Fruit fly (Drosophila melanogaster): ENCODE data around the gene CG7271.

The CG7271 gene

DNA sequence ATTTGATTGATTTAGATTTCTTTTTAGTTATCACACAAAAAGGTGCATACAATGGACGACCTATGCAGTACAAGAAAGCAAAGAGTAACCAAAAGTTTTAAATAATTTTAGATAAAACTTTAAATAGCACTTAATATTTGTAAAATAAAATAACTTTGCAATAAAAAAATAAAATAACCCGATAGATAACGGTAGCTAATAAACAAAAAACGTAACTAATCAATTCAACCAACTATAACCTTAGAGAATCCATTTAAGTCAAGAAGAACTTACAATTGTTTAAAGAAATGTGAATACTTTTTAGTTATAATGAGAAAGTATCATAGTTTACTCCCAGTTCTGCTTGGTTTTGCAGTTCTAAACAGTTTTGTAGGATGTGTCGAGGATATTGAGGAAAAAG, 20.8 kb downstream of the CG7271 start, which contains the start of gene CG32201:
TSS of gene CG32201 (plus strand) at position 301 of the 400 bp plus-strand sequence.
- TF ChIP-seq CG7045 (GFP tag; optimal IDR thresholded peaks at IDR 0.05), result no peak
- TF ChIP-seq CG14711 (tag; optimal IDR thresholded peaks at IDR 0.05), result no peak
- TF ChIP-seq Clk (GFP tag; optimal IDR thresholded peaks at IDR 0.05), result no peak
- TF ChIP-seq Crg-1 (GFP tag; optimal IDR thresholded peaks at IDR 0.05), result no peak
- TF ChIP-seq CG11617 (GFP tag; optimal IDR thresholded peaks at IDR 0.05), result no peak
- no peak for TF ChIP-seq CG7101 (tag; optimal IDR thresholded peaks at IDR 0.05)
- no peak for TF ChIP-seq Mnt (GFP tag; optimal IDR thresholded peaks at IDR 0.05)
- no peak for TF ChIP-seq Hr96 (GFP tag; optimal IDR thresholded peaks at IDR 0.05)
- no peak for TF ChIP-seq ovo (GFP tag; optimal IDR thresholded peaks at IDR 0.05)
- TF ChIP-seq CG5204 (GFP tag; optimal IDR thresholded peaks at IDR 0.05), result no peak
- TF ChIP-seq bab1 (GFP tag; optimal IDR thresholded peaks at IDR 0.05), result no peak

DNA sequence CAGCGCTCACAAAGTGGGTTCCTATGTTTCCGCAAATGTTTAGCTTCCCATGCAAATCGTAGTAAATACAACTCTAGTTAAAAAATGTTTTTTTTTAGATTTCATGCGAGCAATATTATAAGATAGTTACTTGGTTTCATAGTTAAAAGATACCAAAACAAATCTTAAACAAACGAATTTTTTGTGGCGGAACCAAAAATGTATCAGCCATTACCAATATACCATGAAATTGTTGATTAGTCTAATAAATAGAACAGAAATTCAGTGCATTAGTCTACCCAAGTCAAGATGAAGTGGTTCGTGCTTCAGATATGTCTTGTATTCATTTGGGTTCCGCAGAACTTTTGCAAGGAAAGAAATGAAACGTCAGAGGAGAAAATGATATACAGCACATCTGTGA, 23.0 kb downstream of the CG7271 start, which contains the start of gene CG32199:
TSS of gene CG32199 (plus strand) at position 301 of the 400 bp plus-strand sequence.
- TF ChIP-seq toe (GFP tag; optimal IDR thresholded peaks at IDR 0.05) (no peak), cnc (optimal IDR thresholded peaks at IDR 0.05) (no peak), kay (GFP tag; ENCODE audit: borderline replicate concordance) (no peak), bab1 (GFP tag; optimal IDR thresholded peaks at IDR 0.05) (no peak), tj (GFP tag; optimal IDR thresholded peaks at IDR 0.05) (no peak), CG7101 (tag; optimal IDR thresholded peaks at IDR 0.05) (no peak), CG1620 (GFP tag; optimal IDR thresholded peaks at IDR 0.05) (no peak), Mnt (GFP tag; optimal IDR thresholded peaks at IDR 0.05) (no peak), CG5204 (GFP tag; optimal IDR thresholded peaks at IDR 0.05) (no peak), Crg-1 (GFP tag; optimal IDR thresholded peaks at IDR 0.05) (no peak), cic (GFP tag; optimal IDR thresholded peaks at IDR 0.05) (no peak), ovo (GFP tag; optimal IDR thresholded peaks at IDR 0.05) (no peak), Clk (GFP tag; optimal IDR thresholded peaks at IDR 0.05) (no peak)

DNA sequence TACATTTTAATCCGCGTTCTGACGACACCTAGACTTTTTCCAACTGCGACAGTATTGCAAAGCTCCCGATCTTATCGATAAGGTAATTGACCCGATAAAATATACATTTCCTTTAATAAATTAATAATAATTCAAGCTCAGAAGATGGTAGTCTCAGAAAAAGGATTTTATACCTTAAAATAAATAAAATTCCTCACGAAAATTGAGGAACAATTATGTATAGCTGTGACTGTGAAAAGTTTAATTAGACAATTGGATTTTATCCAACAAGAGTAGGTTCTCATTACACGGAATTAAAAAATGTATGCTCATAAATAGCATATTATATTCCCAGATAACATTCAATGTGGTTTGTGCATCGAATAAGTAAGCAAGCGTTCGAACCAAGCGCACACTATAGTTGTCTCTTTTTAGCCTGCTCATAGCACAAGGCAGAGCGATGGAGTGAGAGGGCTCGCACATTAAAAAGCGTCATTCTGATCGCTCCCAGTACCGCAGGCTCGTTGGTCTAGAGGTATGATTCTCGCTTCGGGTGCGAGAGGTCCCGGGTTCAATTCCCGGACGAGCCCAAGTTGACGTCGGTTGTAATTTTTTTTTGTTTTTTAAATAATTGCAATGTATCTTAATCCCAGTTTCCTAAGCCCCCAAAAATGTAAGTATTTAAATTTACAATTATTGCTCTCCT, 29.5 kb downstream of the CG7271 start, which contains the start of the genes CG13380 and CG4174:
TSS of gene CG13380 (minus strand) at position 51 of the 685 bp plus-strand sequence.
TSS of gene CG4174 (minus strand) at position 51 of the 685 bp plus-strand sequence.
- TF ChIP-seq CG7045 (GFP tag; optimal IDR thresholded peaks at IDR 0.05) (no peak), CG12768 (GFP tag; optimal IDR thresholded peaks at IDR 0.05) (no peak), CG14711 (tag; optimal IDR thresholded peaks at IDR 0.05) (no peak), pad (GFP tag; optimal IDR thresholded peaks at IDR 0.05) (peak; percentile 11), CG7101 (tag; optimal IDR thresholded peaks at IDR 0.05) (no peak), ovo (GFP tag; optimal IDR thresholded peaks at IDR 0.05) (no peak), bab1 (GFP tag; optimal IDR thresholded peaks at IDR 0.05) (peak; percentile 47), cic (GFP tag; optimal IDR thresholded peaks at IDR 0.05) (no peak), CG33017 (tag; optimal IDR thresholded peaks at IDR 0.05) (no peak), kay (GFP tag; ENCODE audit: borderline replicate concordance) (no peak)

DNA sequence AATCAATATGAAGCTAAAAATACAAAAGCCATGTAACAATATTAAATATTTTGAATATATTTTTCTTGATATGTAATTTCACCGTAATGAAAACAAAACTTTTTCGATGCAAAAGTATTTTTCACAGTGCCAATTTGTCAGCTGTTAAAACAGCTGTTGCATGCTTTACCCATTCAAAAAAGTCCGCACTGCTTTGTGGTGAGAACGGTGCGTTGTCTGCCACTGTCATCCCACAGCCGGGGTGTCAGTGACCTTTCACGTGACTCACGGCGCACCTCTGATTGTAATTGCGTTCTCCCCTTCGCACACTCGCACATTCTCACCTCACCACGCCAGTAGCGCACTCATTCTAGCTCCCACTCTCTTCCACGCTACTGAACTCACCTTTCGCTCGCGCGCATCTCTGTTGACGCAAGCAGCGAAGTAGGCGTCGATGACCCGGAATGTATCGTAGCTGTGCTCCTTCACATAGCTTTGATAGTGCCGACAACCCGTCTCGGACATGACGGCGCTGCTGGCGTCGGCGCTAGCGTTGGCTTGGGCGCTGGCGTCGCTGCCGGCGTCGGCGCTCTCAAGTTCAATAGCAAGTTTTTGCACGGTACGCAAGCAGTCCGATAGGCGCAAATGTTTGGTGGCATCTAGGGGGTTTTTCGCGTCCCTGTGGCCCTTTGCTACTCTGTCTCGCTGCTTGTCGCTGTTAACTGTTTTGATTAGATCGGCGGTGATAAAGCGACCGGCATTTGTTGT, 32.6 kb downstream of the CG7271 start:
- TF ChIP-seq pad (GFP tag; optimal IDR thresholded peaks at IDR 0.05) (peak; percentile 79), CG11617 (GFP tag; optimal IDR thresholded peaks at IDR 0.05) (no peak), CG5204 (GFP tag; optimal IDR thresholded peaks at IDR 0.05) (no peak), Mnt (GFP tag; optimal IDR thresholded peaks at IDR 0.05) (no peak), kay (GFP tag; ENCODE audit: borderline replicate concordance) (no peak), tj (GFP tag; optimal IDR thresholded peaks at IDR 0.05) (no peak), CG33017 (tag; optimal IDR thresholded peaks at IDR 0.05) (no peak), ovo (GFP tag; optimal IDR thresholded peaks at IDR 0.05) (no peak), CG1620 (GFP tag; optimal IDR thresholded peaks at IDR 0.05) (no peak), Crg-1 (GFP tag; optimal IDR thresholded peaks at IDR 0.05) (no peak), CG12768 (GFP tag; optimal IDR thresholded peaks at IDR 0.05) (no peak), toe (GFP tag; optimal IDR thresholded peaks at IDR 0.05) (no peak), CG14711 (tag; optimal IDR thresholded peaks at IDR 0.05) (no peak), cnc (optimal IDR thresholded peaks at IDR 0.05) (no peak), CG7045 (GFP tag; optimal IDR thresholded peaks at IDR 0.05) (no peak), bab1 (GFP tag; optimal IDR thresholded peaks at IDR 0.05) (peak; percentile 48), cic (GFP tag; optimal IDR thresholded peaks at IDR 0.05) (no peak), Clk (GFP tag; optimal IDR thresholded peaks at IDR 0.05) (no peak), CG7101 (tag; optimal IDR thresholded peaks at IDR 0.05) (peak; percentile 26), Hr96 (GFP tag; optimal IDR thresholded peaks at IDR 0.05) (peak; percentile 30)

DNA sequence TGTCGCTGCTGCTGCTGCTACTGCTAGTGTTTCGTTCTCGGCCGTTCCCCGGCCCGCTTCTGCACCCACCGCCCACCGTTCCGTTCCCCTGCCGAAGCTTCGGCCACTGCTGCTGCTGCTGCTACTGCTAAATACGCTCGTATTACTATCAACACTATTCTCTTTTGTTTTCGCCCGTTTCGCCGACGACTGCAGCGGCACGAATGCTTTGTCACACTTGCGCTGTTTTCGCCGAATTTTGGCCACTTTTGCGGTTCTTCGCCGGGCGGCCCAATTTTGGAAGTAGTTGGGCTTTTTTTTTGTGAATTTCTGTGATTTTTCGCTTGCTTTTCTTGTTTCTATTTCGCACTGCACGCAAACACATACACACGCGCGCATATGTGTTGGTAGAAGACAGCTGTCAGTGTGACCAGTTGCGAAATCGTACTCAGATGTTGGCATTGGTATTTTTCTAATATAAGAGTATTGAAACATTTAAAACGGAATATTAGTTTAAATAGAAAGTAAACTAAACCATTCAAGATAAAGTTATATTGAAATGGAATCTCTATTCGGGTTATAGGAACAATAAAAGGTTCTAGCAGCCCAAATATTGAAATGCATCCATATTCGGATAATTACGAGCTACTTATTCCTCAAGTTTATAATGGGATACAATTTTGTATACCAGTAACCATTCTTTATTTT, 33.3 kb downstream of the CG7271 start, which contains the start of gene not:
TSS of gene not (minus strand) at position 395 of the 687 bp plus-strand sequence.
- no peak for TF ChIP-seq CG11617 (GFP tag; optimal IDR thresholded peaks at IDR 0.05)
- TF ChIP-seq pad (GFP tag; optimal IDR thresholded peaks at IDR 0.05), result no peak
- no peak for TF ChIP-seq CG7101 (tag; optimal IDR thresholded peaks at IDR 0.05)
- peak; percentile 75 for TF ChIP-seq tj (GFP tag; optimal IDR thresholded peaks at IDR 0.05)
- TF ChIP-seq kay (GFP tag; ENCODE audit: borderline replicate concordance), result no peak
- TF ChIP-seq CG5204 (GFP tag; optimal IDR thresholded peaks at IDR 0.05), result no peak
- TF ChIP-seq cnc (optimal IDR thresholded peaks at IDR 0.05), result no peak
- TF ChIP-seq CG12768 (GFP tag; optimal IDR thresholded peaks at IDR 0.05), result peak; percentile 33
- TF ChIP-seq Mnt (GFP tag; optimal IDR thresholded peaks at IDR 0.05), result no peak
- TF ChIP-seq cic (GFP tag; optimal IDR thresholded peaks at IDR 0.05), result peak; percentile 71
- no peak for TF ChIP-seq Clk (GFP tag; optimal IDR thresholded peaks at IDR 0.05)
- no peak for TF ChIP-seq CG14711 (tag; optimal IDR thresholded peaks at IDR 0.05)
- TF ChIP-seq CG1620 (GFP tag; optimal IDR thresholded peaks at IDR 0.05), result no peak
- no peak for TF ChIP-seq CG33017 (tag; optimal IDR thresholded peaks at IDR 0.05)
- TF ChIP-seq bab1 (GFP tag; optimal IDR thresholded peaks at IDR 0.05), result peak; percentile 17
- no peak for TF ChIP-seq ovo (GFP tag; optimal IDR thresholded peaks at IDR 0.05)
- TF ChIP-seq Hr96 (GFP tag; optimal IDR thresholded peaks at IDR 0.05), result no peak
- TF ChIP-seq Crg-1 (GFP tag; optimal IDR thresholded peaks at IDR 0.05), result no peak
- TF ChIP-seq toe (GFP tag; optimal IDR thresholded peaks at IDR 0.05), result no peak
- no peak for TF ChIP-seq CG7045 (GFP tag; optimal IDR thresholded peaks at IDR 0.05)

All from whole organism, adult.